Fruit fly (Drosophila melanogaster) whole organism, embryonic: ENCODE data around the gene CG33307.

ENCODE experiments used
- Atf-2 ChIP-seq: fragments of 200-800 bp; sonication (Bioruptor generic); optimal IDR thresholded peaks from 2 replicates; lab custom pipeline; 2016; ENCODE audit warnings: missing biosample characterization, missing genetic modification characterization
- B-H1 ChIP-seq: fragments of 200-800 bp; sonication (Bioruptor generic); IDR thresholded peaks from 3 replicates; pipeline ENCODE4 v1.3.6; 2022; ENCODE audit warnings: missing biosample characterization, missing genetic modification characterization
- CG10147 ChIP-seq: fragments of 200-800 bp; sonication (Bioruptor generic); optimal IDR thresholded peaks from 2 replicates; lab custom pipeline; 2019; ENCODE audit warnings: missing biosample characterization, mild to moderate bottlenecking, missing genetic modification characterization, moderate library complexity
- CG10565 ChIP-seq: fragments of 200-800 bp; sonication (Bioruptor generic); optimal IDR thresholded peaks from 3 replicates; lab custom pipeline; 2016; ENCODE audit warnings: missing biosample characterization, mild to moderate bottlenecking, missing genetic modification characterization
- CG12155 ChIP-seq: fragments of 200-800 bp; sonication (Bioruptor generic); optimal IDR thresholded peaks from 3 replicates; lab custom pipeline; 2016; ENCODE audit warnings: missing biosample characterization, missing genetic modification characterization
- CG12236 ChIP-seq: fragments of 200-800 bp; sonication (Bioruptor generic); optimal IDR thresholded peaks from 2 replicates; lab custom pipeline; 2016; ENCODE audit warnings: missing biosample characterization, missing genetic modification characterization
- CG13775 ChIP-seq: fragments of 200-800 bp; sonication (Bioruptor generic); optimal IDR thresholded peaks from 3 replicates; lab custom pipeline; 2017; ENCODE audit warnings: missing biosample characterization, mild to moderate bottlenecking, missing genetic modification characterization
- CG15011 ChIP-seq: fragments of 200-800 bp; sonication (Bioruptor generic); optimal IDR thresholded peaks from 3 replicates; lab custom pipeline; 2018; ENCODE audit warnings: missing biosample characterization, mild to moderate bottlenecking, missing genetic modification characterization
- CG15479 ChIP-seq: fragments of 200-800 bp; sonication (Bioruptor generic); optimal IDR thresholded peaks from 3 replicates; lab custom pipeline; 2019; ENCODE audit warnings: missing biosample characterization, mild to moderate bottlenecking, missing genetic modification characterization, moderate library complexity
- CG17328 ChIP-seq: fragments of 200-800 bp; sonication (Bioruptor generic); IDR thresholded peaks from 2 replicates; pipeline ENCODE4 v1.3.6; 2022; ENCODE audit warnings: missing biosample characterization, missing genetic modification characterization
- CG17802 ChIP-seq: fragments of 200-800 bp; sonication (Bioruptor generic); optimal IDR thresholded peaks from 2 replicates; lab custom pipeline; 2018; ENCODE audit warnings: missing biosample characterization, mild to moderate bottlenecking, missing genetic modification characterization, moderate library complexity
- CG1792 ChIP-seq: fragments of 200-800 bp; sonication (Bioruptor generic); optimal IDR thresholded peaks from 2 replicates; lab custom pipeline; 2016; ENCODE audit warnings: missing biosample characterization, missing genetic modification characterization
- CG3163 ChIP-seq: fragments of 200-800 bp; sonication (Bioruptor generic); optimal IDR thresholded peaks from 3 replicates; lab custom pipeline; 2016; ENCODE audit warnings: missing biosample characterization, missing genetic modification characterization
- CG32532 ChIP-seq: fragments of 200-800 bp; sonication (Bioruptor generic); IDR thresholded peaks from 2 replicates; pipeline ENCODE4 v1.3.6; 2022; ENCODE audit warnings: missing biosample characterization, missing genetic modification characterization
- CG32767 ChIP-seq: fragments of 200-800 bp; sonication (Bioruptor generic); IDR thresholded peaks from 2 replicates; pipeline ENCODE4 v1.3.6; 2022; ENCODE audit warnings: missing biosample characterization, missing genetic modification characterization
- CG43689 ChIP-seq: fragments of 200-800 bp; sonication (Bioruptor generic); IDR thresholded peaks from 2 replicates; pipeline ENCODE4 v1.3.6; 2022; ENCODE audit warnings: missing biosample characterization, missing genetic modification characterization
- CG4820 ChIP-seq: fragments of 200-800 bp; sonication (Bioruptor generic); optimal IDR thresholded peaks from 3 replicates; lab custom pipeline; 2016; ENCODE audit warnings: missing biosample characterization, missing genetic modification characterization
- CG5180 ChIP-seq: fragments of 200-800 bp; sonication (Bioruptor generic); optimal IDR thresholded peaks from 3 replicates; lab custom pipeline; 2017; ENCODE audit warnings: missing biosample characterization, missing genetic modification characterization, mild to moderate bottlenecking, moderate library complexity, missing genetic modification reagents
- CG8290 ChIP-seq, 3 experiments: fragments of 200-800 bp; sonication (Bioruptor generic); optimal IDR thresholded peaks; 2 replicates each; lab custom pipeline; 2016 to 2019; ENCODE audit warnings: missing biosample characterization in 3 of 3, missing genetic modification characterization in 3 of 3, mild to moderate bottlenecking in 2 of 3, moderate library complexity in 1 of 3
- CG9215 ChIP-seq: fragments of 200-800 bp; sonication (Bioruptor generic); IDR thresholded peaks from 2 replicates; pipeline ENCODE4 v1.3.6; 2022; ENCODE audit warnings: missing biosample characterization, missing genetic modification characterization
- CG9609 ChIP-seq: fragments of 200-800 bp; sonication (Bioruptor generic); optimal IDR thresholded peaks from 3 replicates; lab custom pipeline; 2016; ENCODE audit warnings: missing biosample characterization, missing genetic modification characterization
- CG9876 ChIP-seq: fragments of 200-800 bp; sonication (Bioruptor generic); optimal IDR thresholded peaks from 2 replicates; lab custom pipeline; 2016; ENCODE audit warnings: missing biosample characterization, missing genetic modification characterization
- CTCF ChIP-seq: fragments of 200-800 bp; sonication (Bioruptor generic); optimal IDR thresholded peaks from 2 replicates; lab custom pipeline; 2017; ENCODE audit warnings: missing biosample characterization, mild to moderate bottlenecking, missing genetic modification characterization, moderate library complexity
- D19B ChIP-seq: fragments of 200-800 bp; sonication (Bioruptor generic); optimal IDR thresholded peaks from 2 replicates; lab custom pipeline; 2017; ENCODE audit warnings: missing biosample characterization, mild to moderate bottlenecking, missing genetic modification characterization
- Dad ChIP-seq: fragments of 200-800 bp; sonication (Bioruptor generic); optimal IDR thresholded peaks from 3 replicates; lab custom pipeline; 2016; ENCODE audit warnings: missing biosample characterization, missing genetic modification characterization
- Ets65A ChIP-seq: fragments of 200-800 bp; sonication (Bioruptor generic); peaks from one replicate; lab custom pipeline; 2016; ENCODE audit warnings: missing biosample characterization, missing genetic modification characterization
- Fer2 ChIP-seq: fragments of 200-800 bp; sonication (Bioruptor generic); optimal IDR thresholded peaks from 2 replicates; lab custom pipeline; 2018; ENCODE audit warnings: missing biosample characterization, mild to moderate bottlenecking, missing genetic modification characterization, moderate library complexity
- H15 ChIP-seq: fragments of 200-800 bp; sonication (Bioruptor generic); IDR thresholded peaks from 3 replicates; pipeline ENCODE4 v1.3.6; 2022; ENCODE audit warnings: missing biosample characterization, missing genetic modification characterization
- HLHmδ ChIP-seq: fragments of 200-800 bp; sonication (Bioruptor generic); optimal IDR thresholded peaks from 2 replicates; lab custom pipeline; 2018; ENCODE audit warnings: missing biosample characterization, mild to moderate bottlenecking, missing genetic modification characterization, moderate library complexity
- Hmx ChIP-seq: fragments of 200-800 bp; sonication (Bioruptor generic); optimal IDR thresholded peaks from 2 replicates; lab custom pipeline; 2016; ENCODE audit warnings: missing biosample characterization, missing genetic modification characterization
- MESR4 ChIP-seq: fragments of 200-800 bp; sonication (Bioruptor generic); optimal IDR thresholded peaks from 2 replicates; lab custom pipeline; 2018; ENCODE audit warnings: missing biosample characterization, mild to moderate bottlenecking, missing genetic modification characterization, moderate library complexity
- Ssrp ChIP-seq: fragments of 200-800 bp; sonication (Bioruptor generic); optimal IDR thresholded peaks from 2 replicates; lab custom pipeline; 2018; ENCODE audit warnings: missing biosample characterization, mild to moderate bottlenecking, missing genetic modification characterization, moderate library complexity
- Tbp ChIP-seq: fragments of >200 bp; optimal IDR thresholded peaks from 2 replicates; lab custom pipeline; 2018; ENCODE audit warnings: missing biosample characterization, missing genetic modification characterization
- amos ChIP-seq: fragments of 200-800 bp; sonication (Bioruptor generic); IDR thresholded peaks from 2 replicates; pipeline ENCODE4 v1.3.6; 2022; ENCODE audit warnings: missing biosample characterization, missing genetic modification characterization; ENCODE audit not compliant: partially characterized antibody
- ase ChIP-seq: fragments of 200-800 bp; sonication (Bioruptor generic); IDR thresholded peaks from 3 replicates; pipeline ENCODE4 v1.3.6; 2022; ENCODE audit warnings: missing biosample characterization, missing genetic modification characterization
- chinmo ChIP-seq: fragments of 200-800 bp; sonication (Bioruptor generic); IDR thresholded peaks from 4 replicates; pipeline ENCODE4 v1.3.6; 2022; ENCODE audit warnings: missing biosample characterization, missing genetic modification characterization; ENCODE audit not compliant: partially characterized antibody
- chn ChIP-seq: fragments of 200-800 bp; sonication (Bioruptor generic); optimal IDR thresholded peaks from 2 replicates; lab custom pipeline; 2016; ENCODE audit warnings: missing biosample characterization, missing genetic modification characterization
- ci ChIP-seq: fragments of 200-800 bp; sonication (Bioruptor generic); IDR thresholded peaks from 3 replicates; pipeline ENCODE4 v1.3.6; 2022; ENCODE audit warnings: missing biosample characterization, missing genetic modification characterization
- disco-r ChIP-seq: fragments of 200-800 bp; sonication (Bioruptor generic); optimal IDR thresholded peaks from 2 replicates; lab custom pipeline; 2016; ENCODE audit warnings: missing biosample characterization, missing genetic modification characterization
- en ChIP-seq: fragments of 200-800 bp; sonication (Bioruptor generic); optimal IDR thresholded peaks from 2 replicates; lab custom pipeline; 2016; ENCODE audit warnings: missing biosample characterization, missing genetic modification characterization
- eve ChIP-seq, 2 experiments: fragments of >200 bp; optimal IDR thresholded peaks; 2 replicates each; lab custom pipeline; 2017; ENCODE audit warnings: missing biosample characterization in 2 of 2, missing genetic modification characterization in 2 of 2
- gsb-n ChIP-seq: fragments of 200-800 bp; sonication (Bioruptor generic); optimal IDR thresholded peaks from 3 replicates; lab custom pipeline; 2018; ENCODE audit warnings: missing biosample characterization, mild to moderate bottlenecking, missing genetic modification characterization
- inv ChIP-seq: fragments of 200-800 bp; sonication (Bioruptor generic); IDR thresholded peaks from 2 replicates; pipeline ENCODE4 v1.3.6; 2022; ENCODE audit warnings: missing biosample characterization, missing genetic modification characterization; ENCODE audit not compliant: partially characterized antibody
- lola ChIP-seq, 3 experiments: fragments of >200 bp in 2 of 3; fragments of 200-800 bp in 1 of 3; sonication (Bioruptor generic) in 1 of 3; optimal IDR thresholded peaks; 2 replicates each; lab custom pipeline; 2017 to 2019; ENCODE audit warnings: missing biosample characterization in 3 of 3, missing genetic modification characterization in 3 of 3, mild to moderate bottlenecking in 1 of 3, moderate library complexity in 1 of 3
- mld ChIP-seq: fragments of 200-800 bp; sonication (Bioruptor generic); IDR thresholded peaks from 3 replicates; pipeline ENCODE4 v1.3.6; 2022; ENCODE audit warnings: missing biosample characterization, missing genetic modification characterization; ENCODE audit not compliant: partially characterized antibody
- onecut ChIP-seq: fragments of 200-800 bp; sonication (Bioruptor generic); IDR thresholded peaks from 2 replicates; pipeline ENCODE4 v1.3.6; 2022; ENCODE audit warnings: missing biosample characterization, missing genetic modification characterization
- seq ChIP-seq: fragments of 200-800 bp; sonication (Bioruptor generic); IDR thresholded peaks from 2 replicates; pipeline ENCODE4 v1.3.6; 2022; ENCODE audit warnings: missing biosample characterization, missing genetic modification characterization
- sob ChIP-seq: fragments of 200-800 bp; sonication (Bioruptor generic); IDR thresholded peaks from 2 replicates; pipeline ENCODE4 v1.3.6; 2022; ENCODE audit warnings: missing biosample characterization, missing genetic modification characterization
- toy ChIP-seq: fragments of 200-800 bp; sonication (Bioruptor generic); IDR thresholded peaks from 2 replicates; pipeline ENCODE4 v1.3.6; 2022; ENCODE audit warnings: missing biosample characterization, missing genetic modification characterization
- wek ChIP-seq: fragments of 200-800 bp; sonication (Bioruptor generic); optimal IDR thresholded peaks from 3 replicates; lab custom pipeline; 2018; ENCODE audit warnings: missing biosample characterization, mild to moderate bottlenecking, missing genetic modification characterization, moderate library complexity
- yki ChIP-seq: fragments of >200 bp; optimal IDR thresholded peaks from 3 replicates; lab custom pipeline; 2018
- z ChIP-seq: fragments of 200-800 bp; sonication (Bioruptor generic); IDR thresholded peaks from 3 replicates; pipeline ENCODE4 v1.3.6; 2022; ENCODE audit warnings: missing biosample characterization, missing genetic modification characterization

CG33307 gene

dm6 chr2L:13803032-13803661 is 38.2 kb downstream of the CG33307 start, which contains the start of gene CAH1:
TSS of gene CAH1 (plus strand) at chr2L:13803626.
- TF ChIP-seq disco-r (GFP tag; lab: Kevin White, UChicago) (no peak), CG1792 (GFP tag; lab: Kevin White, UChicago) (no peak), chinmo (GFP tag; lab: Robert Waterston, UW) (peak; percentile 93), onecut (GFP tag; lab: Robert Waterston, UW) (no peak), CG43689 (no peak), H15 (GFP tag; lab: Robert Waterston, UW) (no peak), CG9876 (GFP tag; lab: Kevin White, UChicago) (no peak), CG10147 (GFP tag; lab: Kevin White, UChicago) (no peak), amos (GFP tag; lab: Robert Waterston, UW) (peak; percentile 19; the same call in 1 of the 2 replicates), CG12236 (GFP tag; lab: Kevin White, UChicago) (no peak), toy (GFP tag; lab: Robert Waterston, UW) (no peak), gsb-n (no peak), B-H1 (GFP tag; lab: Robert Waterston, UW) (no peak), sob (GFP tag; lab: Robert Waterston, UW) (no peak), Atf-2 (GFP tag; lab: Kevin White, UChicago) (no peak), CTCF (no peak), CG9215 (GFP tag; lab: Robert Waterston, UW) (no peak), CG32767 (GFP tag; lab: Robert Waterston, UW) (no peak), inv (no peak), CG15479 (GFP tag; lab: Kevin White, UChicago) (no peak), CG17802 (tag; lab: Kevin White, UChicago) (no peak), yki (lab: Kevin White, UChicago) (no peak), MESR4 (GFP tag; lab: Kevin White, UChicago) (no peak), Tbp (no peak), CG9609 (GFP tag; lab: Kevin White, UChicago) (no peak), Dad (no peak), CG13775 (GFP tag; lab: Kevin White, UChicago) (no peak), eve (GFP tag; optimal IDR thresholded peaks at IDR 0.05; lab: Kevin White, UChicago) (no peak), wek (no peak), Ets65A (peak; percentile 22), mld (GFP tag; lab: Robert Waterston, UW) (no peak), D19B (GFP tag; lab: Kevin White, UChicago) (no peak), Fer2 (tag; lab: Kevin White, UChicago) (no peak), CG8290 (GFP tag; optimal IDR thresholded peaks at IDR 0.05; lab: Kevin White, UChicago) (no peak), CG8290 (tag; optimal IDR thresholded peaks at IDR 0.05; lab: Kevin White, UChicago) (peak in 1 of 2 experiments; percentile 42), CG17328 (GFP tag; lab: Robert Waterston, UW) (0 out of 2 replicates have a peak, but pooled peaks have one; percentile 9), CG5180 (no peak), en (GFP tag; lab: Kevin White, UChicago) (no peak), Hmx (GFP tag; lab: Kevin White, UChicago) (no peak), z (GFP tag; lab: Robert Waterston, UW) (no peak), ase (GFP tag; lab: Robert Waterston, UW) (no peak), CG12155 (no peak), CG3163 (GFP tag; lab: Kevin White, UChicago) (no peak), CG4820 (GFP tag; lab: Kevin White, UChicago) (no peak), HLHmδ (GFP tag; lab: Kevin White, UChicago) (no peak), CG15011 (no peak), CG32532 (peak; percentile 19; the same call in 1 of the 2 replicates), lola (GFP tag; optimal IDR thresholded peaks at IDR 0.05; lab: Kevin White, UChicago) (no peak), ci (GFP tag; lab: Robert Waterston, UW) (no peak), seq (GFP tag; lab: Robert Waterston, UW) (no peak), chn (no peak), CG10565 (GFP tag; lab: Kevin White, UChicago) (no peak), Ssrp (no peak)
